Fruit fly (Drosophila melanogaster): ENCODE results near the gene Septin4.

The Septin4 gene

DNA sequence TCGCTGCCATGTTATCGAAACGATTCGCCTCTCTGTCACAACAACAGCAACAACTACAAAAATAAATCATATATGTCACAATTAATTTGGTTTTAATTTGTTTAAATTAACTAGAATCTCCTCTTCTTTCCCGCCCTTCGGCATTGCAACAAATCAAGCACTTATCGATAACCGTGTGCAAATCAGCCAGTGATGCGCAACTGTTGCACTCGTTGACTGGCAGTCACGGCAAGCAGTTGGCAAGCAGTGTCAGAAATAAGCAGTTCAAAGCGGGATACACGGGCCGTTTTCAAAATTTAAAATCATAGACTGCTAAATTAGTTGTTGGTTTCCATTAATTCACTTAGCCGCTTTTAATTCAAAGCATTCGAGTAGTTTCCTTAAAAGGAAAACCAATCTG, 11.2 kb downstream of the Septin4 start, which contains the start of gene Axs (continued):
- no peak for TF ChIP-seq sima (GFP tag; optimal IDR thresholded peaks at IDR 0.05)
- no peak for TF ChIP-seq CG18599 (GFP tag; optimal IDR thresholded peaks at IDR 0.05)
- TF ChIP-seq Ravus (GFP tag; IDR thresholded peaks at IDR 0.05) = no peak
- no peak for TF ChIP-seq CG11723 (GFP tag; optimal IDR thresholded peaks at IDR 0.05)
- peak; percentile 77 for TF ChIP-seq CG13287 (GFP tag; IDR thresholded peaks at IDR 0.05; ENCODE audit: partially characterized antibody)
- no peak for TF ChIP-seq CG7786 (GFP tag; optimal IDR thresholded peaks at IDR 0.05)
- no peak for TF ChIP-seq CG13894 (tag; optimal IDR thresholded peaks at IDR 0.05)
- peak; percentile 50 for TF ChIP-seq CG2120 (GFP tag; optimal IDR thresholded peaks at IDR 0.05)
- peak; percentile 23 for TF ChIP-seq gsb-n (tag; optimal IDR thresholded peaks at IDR 0.05)
- TF ChIP-seq CG9727 (GFP tag; optimal IDR thresholded peaks at IDR 0.05) = no peak
- no peak for TF ChIP-seq CG34376 (GFP tag; optimal IDR thresholded peaks at IDR 0.05)
- no peak for TF ChIP-seq BtbVII (GFP tag; optimal IDR thresholded peaks at IDR 0.05)
- no peak for TF ChIP-seq CG18619 (GFP tag; optimal IDR thresholded peaks at IDR 0.05)
- TF ChIP-seq Hey (tag; optimal IDR thresholded peaks at IDR 0.05) = no peak
- TF ChIP-seq aop (GFP tag; IDR thresholded peaks at IDR 0.05) = no peak
- no peak for TF ChIP-seq pfk (GFP tag; optimal IDR thresholded peaks at IDR 0.05)
- TF ChIP-seq CG5245 (GFP tag; optimal IDR thresholded peaks at IDR 0.05) = no peak
- TF ChIP-seq Dfd (GFP tag; optimal IDR thresholded peaks at IDR 0.05) = peak in 1 of 2 experiments; percentile 31
- no peak for TF ChIP-seq dati (GFP tag; IDR thresholded peaks at IDR 0.05)
- TF ChIP-seq sd (tag; optimal IDR thresholded peaks at IDR 0.05) = peak; percentile 18
- no peak for TF ChIP-seq Doc2 (GFP tag; IDR thresholded peaks at IDR 0.05)
- TF ChIP-seq gcm (GFP tag; optimal IDR thresholded peaks at IDR 0.05) = no peak
- no peak for TF ChIP-seq toy (GFP tag; IDR thresholded peaks at IDR 0.05)
- TF ChIP-seq CG7556 (GFP tag; optimal IDR thresholded peaks at IDR 0.05) = no peak
- TF ChIP-seq fu2 (GFP tag; optimal IDR thresholded peaks at IDR 0.05) = no peak
- TF ChIP-seq hb (GFP tag; IDR thresholded peaks at IDR 0.05; ENCODE audit: partially characterized antibody) = peak; percentile 69
- peak; percentile 15 for TF ChIP-seq MESR4 (GFP tag; optimal IDR thresholded peaks at IDR 0.05)
- TF ChIP-seq otp (GFP tag; IDR thresholded peaks at IDR 0.05) = no peak
- TF ChIP-seq nerfin-2 (GFP tag; IDR thresholded peaks at IDR 0.05; ENCODE audit: partially characterized antibody) = peak; percentile 52
- peak; percentile 85 for TF ChIP-seq Bgb (GFP tag; IDR thresholded peaks at IDR 0.05; ENCODE audit: partially characterized antibody)
- no peak for TF ChIP-seq CG6689 (GFP tag; IDR thresholded peaks at IDR 0.05)
- TF ChIP-seq crp (GFP tag; optimal IDR thresholded peaks at IDR 0.05) = peak in 1 of 2 experiments; percentile 32
- TF ChIP-seq tin (GFP tag; optimal IDR thresholded peaks at IDR 0.05) = no peak
- no peak for TF ChIP-seq CG4730 (GFP tag; IDR thresholded peaks at IDR 0.05)
- no peak for TF ChIP-seq en (GFP tag; optimal IDR thresholded peaks at IDR 0.05)
- no peak for TF ChIP-seq CG11456 (GFP tag; IDR thresholded peaks at IDR 0.05)
- TF ChIP-seq cato (GFP tag; optimal IDR thresholded peaks at IDR 0.05; ENCODE audit: borderline replicate concordance) = no peak
- no peak for TF ChIP-seq al (GFP tag; IDR thresholded peaks at IDR 0.05)
- no peak for TF ChIP-seq yki (optimal IDR thresholded peaks at IDR 0.05)
- TF ChIP-seq CG17328 (GFP tag; IDR thresholded peaks at IDR 0.05) = no peak
- no peak for TF ChIP-seq kni (GFP tag; optimal IDR thresholded peaks at IDR 0.05)
- no peak for TF ChIP-seq dysf (GFP tag; IDR thresholded peaks at IDR 0.05)
- no peak for TF ChIP-seq sc (optimal IDR thresholded peaks at IDR 0.05)
- no peak for TF ChIP-seq sc (GFP tag; optimal IDR thresholded peaks at IDR 0.05)
- no peak for TF ChIP-seq CrebB (tag; optimal IDR thresholded peaks at IDR 0.05)
- peak; percentile 52 for TF ChIP-seq slbo (GFP tag; IDR thresholded peaks at IDR 0.05)
- TF ChIP-seq CG15011 (GFP tag; optimal IDR thresholded peaks at IDR 0.05) = no peak
- peak; percentile 53 for TF ChIP-seq CHES-1-like (GFP tag; optimal IDR thresholded peaks at IDR 0.05)
- no peak for TF ChIP-seq CG8281 (tag; optimal IDR thresholded peaks at IDR 0.05)
- no peak for TF ChIP-seq nerfin-1 (tag; optimal IDR thresholded peaks at IDR 0.05)
- TF ChIP-seq CG11085 (GFP tag; IDR thresholded peaks at IDR 0.05) = no peak
- TF ChIP-seq CG12659 (GFP tag; optimal IDR thresholded peaks at IDR 0.05) = peak; percentile 50

Measured in whole organism, embryonic.